Worm (Caenorhabditis elegans): ENCODE data around the gene H09F14.1.

The H09F14.1 gene

ce11 chrV:10589774-10590528 is 25.4 kb downstream of the H09F14.1 start, which contains the start of gene ttr-23:
Gene ttr-23, minus strand, starts transcription at chrV:10589860.
- TF ChIP-seq efl-1 (optimal IDR thresholded peaks at IDR 0.05) (no peak), efl-1 (GFP tag; optimal IDR thresholded peaks at IDR 0.05 in 1 of 2) (peak in 1 of 2 experiments; percentile 36), xbp-1 (tag; optimal IDR thresholded peaks at IDR 0.05) (no peak), unc-98 (GFP tag; IDR thresholded peaks at IDR 0.05) (no peak), nhr-20 (tag; optimal IDR thresholded peaks at IDR 0.05) (peak; percentile 32), nhr-71 (tag; optimal IDR thresholded peaks at IDR 0.05) (peak; percentile 62), lin-13 (GFP tag; optimal IDR thresholded peaks at IDR 0.05) (no peak), Y116A8C.19 (tag; optimal IDR thresholded peaks at IDR 0.05; ENCODE audit: borderline replicate concordance) (no peak), dpl-1 (GFP tag; optimal IDR thresholded peaks at IDR 0.05) (no peak), nhr-85 (tag) (peak; percentile 66), lsy-2 (tag; optimal IDR thresholded peaks at IDR 0.05) (no peak), swsn-7 (tag; optimal IDR thresholded peaks at IDR 0.05) (no peak), aly-2 (tag; optimal IDR thresholded peaks at IDR 0.05) (no peak), elt-2 (tag; optimal IDR thresholded peaks at IDR 0.05) (peak; percentile 83), ztf-4 (tag; optimal IDR thresholded peaks at IDR 0.05) (no peak), C04F5.9 (tag; optimal IDR thresholded peaks at IDR 0.05) (no peak), F16B12.6 (tag; optimal IDR thresholded peaks at IDR 0.05) (no peak), snu-23 (GFP tag; optimal IDR thresholded peaks at IDR 0.05) (no peak), mep-1 (tag; optimal IDR thresholded peaks at IDR 0.05) (no peak), lin-35 (GFP tag; optimal IDR thresholded peaks at IDR 0.05) (peak in 1 of 2 experiments; percentile 43), sup-37 (GFP tag; optimal IDR thresholded peaks at IDR 0.05) (no peak), fos-1 (tag; optimal IDR thresholded peaks at IDR 0.05) (no peak), tlp-1 (tag; optimal IDR thresholded peaks at IDR 0.05) (peak; percentile 24), dsc-1 (tag; optimal IDR thresholded peaks at IDR 0.05) (no peak), ets-5 (GFP tag; IDR thresholded peaks at IDR 0.05) (no peak)

ce11 chrV:10588694-10589093 is 26.7 kb downstream of the H09F14.1 start, which contains the start of gene srg-32:
Gene srg-32, minus strand, starts transcription at chrV:10588794.
- TF ChIP-seq mep-1 (tag; optimal IDR thresholded peaks at IDR 0.05) (no peak), unc-86 (tag; optimal IDR thresholded peaks at IDR 0.05) (no peak), lsy-2 (tag; optimal IDR thresholded peaks at IDR 0.05) (no peak), dpl-1 (GFP tag; optimal IDR thresholded peaks at IDR 0.05) (no peak), aly-2 (tag; optimal IDR thresholded peaks at IDR 0.05) (no peak), hlh-4 (tag; optimal IDR thresholded peaks at IDR 0.05) (no peak), lin-39 (tag; optimal IDR thresholded peaks at IDR 0.05) (no peak), xbp-1 (tag; optimal IDR thresholded peaks at IDR 0.05) (no peak), nhr-84 (tag; optimal IDR thresholded peaks at IDR 0.05) (no peak), mab-9 (GFP tag; IDR thresholded peaks at IDR 0.05) (no peak), nhr-76 (tag; optimal IDR thresholded peaks at IDR 0.05) (no peak), egl-27 (tag; optimal IDR thresholded peaks at IDR 0.05) (no peak), sptf-1 (tag; optimal IDR thresholded peaks at IDR 0.05) (no peak), ets-5 (GFP tag; IDR thresholded peaks at IDR 0.05) (no peak), sup-37 (GFP tag; optimal IDR thresholded peaks at IDR 0.05) (no peak), nhr-11 (tag; optimal IDR thresholded peaks at IDR 0.05) (no peak)

DNA sequence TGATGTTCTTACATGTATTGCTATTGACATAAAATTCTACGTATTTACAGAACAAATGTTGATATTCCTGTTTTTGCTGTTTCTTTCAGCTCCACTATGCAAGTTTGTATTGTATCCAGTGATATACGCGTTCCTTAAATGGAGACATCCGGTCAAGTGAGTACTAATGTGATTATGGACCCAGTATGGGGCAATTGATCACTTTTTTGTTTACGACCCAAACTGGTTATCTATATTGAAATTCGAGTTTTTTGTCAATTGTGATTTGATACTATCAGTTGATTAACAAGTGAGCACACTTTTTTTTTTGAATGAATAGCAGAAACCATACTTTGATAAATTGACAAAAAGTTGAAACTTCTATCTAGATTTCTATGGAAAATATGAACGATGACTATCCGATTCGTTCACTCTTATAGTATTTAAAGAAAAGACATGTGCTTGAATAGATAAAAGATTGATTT is 33.5 kb downstream of the H09F14.1 start, which contains the start of gene T21C9.6:
TSS of gene T21C9.6 (plus strand) at position 51 of the 464 bp plus-strand sequence.
- TF ChIP-seq elt-2 (tag; optimal IDR thresholded peaks at IDR 0.05) = peak; percentile 25
- no peak for TF ChIP-seq ces-1 (GFP tag; optimal IDR thresholded peaks at IDR 0.05)
- TF ChIP-seq zag-1 (tag; optimal IDR thresholded peaks at IDR 0.05) = no peak

ce11 chrV:10580638-10581037 is 34.8 kb downstream of the H09F14.1 start:
- TF ChIP-seq alr-1 (tag; optimal IDR thresholded peaks at IDR 0.05; ENCODE audit: borderline replicate concordance) (no peak), nhr-28 (tag; optimal IDR thresholded peaks at IDR 0.05) (no peak), hlh-17 (GFP tag; optimal IDR thresholded peaks at IDR 0.05; ENCODE audit: borderline replicate concordance) (no peak), unc-30 (tag; optimal IDR thresholded peaks at IDR 0.05) (no peak), tlp-1 (tag; optimal IDR thresholded peaks at IDR 0.05) (peak; percentile 56), nhr-77 (tag; optimal IDR thresholded peaks at IDR 0.05) (no peak), jun-1 (tag; optimal IDR thresholded peaks at IDR 0.05) (no peak), elt-2 (tag; optimal IDR thresholded peaks at IDR 0.05) (peak; percentile 40), mdl-1 (tag; optimal IDR thresholded peaks at IDR 0.05) (no peak), nhr-237 (tag; optimal IDR thresholded peaks at IDR 0.05) (no peak), efl-1 (optimal IDR thresholded peaks at IDR 0.05) (no peak), efl-1 (GFP tag; optimal IDR thresholded peaks at IDR 0.05 in 1 of 2) (no peak), mep-1 (tag; optimal IDR thresholded peaks at IDR 0.05) (no peak), lin-15B (tag; optimal IDR thresholded peaks at IDR 0.05) (no peak), lin-39 (tag; optimal IDR thresholded peaks at IDR 0.05) (no peak), lin-35 (GFP tag; optimal IDR thresholded peaks at IDR 0.05) (peak in 1 of 2 experiments; percentile 9), egl-13 (tag; optimal IDR thresholded peaks at IDR 0.05) (no peak), ceh-63 (GFP tag; optimal IDR thresholded peaks at IDR 0.05) (no peak)

All from whole organism, L1 larva.